Fruit fly (Drosophila melanogaster): Measurements from ENCODE around the gene brk.
A peak's percentile ranks its signal among the peaks of the same experiment; 100 is the strongest.

Gene brk

DNA sequence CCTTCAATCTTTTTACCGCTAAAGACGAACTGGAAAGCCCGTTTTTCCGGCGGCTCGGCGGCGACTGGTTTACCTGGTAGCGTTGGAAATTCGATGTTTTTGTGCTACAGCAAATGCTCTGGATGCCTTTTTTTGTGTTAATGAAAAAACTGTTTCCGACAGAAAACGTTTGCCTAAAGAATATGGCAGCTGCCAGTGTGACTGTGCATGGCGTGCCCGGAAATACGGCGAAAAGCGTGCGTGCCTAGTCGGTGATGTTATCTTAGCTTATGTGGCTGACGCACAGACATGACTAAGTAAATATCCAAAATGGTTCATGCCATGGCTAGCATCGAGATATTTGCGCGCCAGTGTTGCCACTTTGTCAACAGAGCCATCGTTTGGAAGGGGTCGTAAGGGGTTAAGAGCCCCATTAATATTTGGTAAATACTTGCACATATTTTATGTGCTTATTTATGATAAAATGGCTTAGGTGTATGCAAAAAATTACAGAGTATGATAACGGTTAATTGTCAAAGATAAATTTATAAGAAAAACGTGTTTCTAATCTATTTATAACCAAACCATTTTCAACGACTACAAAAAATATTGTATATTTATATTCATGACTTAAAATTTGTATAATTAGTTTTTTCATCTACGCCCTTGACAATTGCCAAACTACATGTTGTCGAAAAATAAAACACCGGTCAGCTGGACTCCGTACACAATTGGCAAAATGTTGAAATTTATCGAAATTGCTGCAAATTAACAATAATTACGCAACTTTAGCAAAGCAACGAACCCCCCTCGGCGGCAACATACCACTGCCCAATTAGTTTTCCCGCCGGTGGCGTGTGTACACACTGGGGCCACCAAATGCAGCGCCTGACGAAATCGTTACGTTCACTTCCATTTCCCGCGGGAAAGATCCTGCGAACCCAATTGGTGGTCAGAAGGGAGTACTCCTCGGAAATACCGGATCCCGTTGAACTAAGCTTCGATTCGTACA lies 21.4 kb upstream of the brk start, which contains the start of gene CG2059 (continued):
- no peak for TF ChIP-seq CG13123 (GFP tag; optimal IDR thresholded peaks at IDR 0.05)
- TF ChIP-seq stwl (tag; optimal IDR thresholded peaks at IDR 0.05): peak; percentile 49
- TF ChIP-seq disco-r (GFP tag; optimal IDR thresholded peaks at IDR 0.05): no peak
- peak; percentile 11; the same call in 1 of the 2 replicates for TF ChIP-seq tna (GFP tag; IDR thresholded peaks at IDR 0.05; ENCODE audit: partially characterized antibody)
- TF ChIP-seq Asciz (GFP tag; optimal IDR thresholded peaks at IDR 0.05): no peak
- peak; percentile 27 for TF ChIP-seq Mes4 (GFP tag; optimal IDR thresholded peaks at IDR 0.05)
- peak; percentile 63 for TF ChIP-seq Xbp1 (GFP tag; optimal IDR thresholded peaks at IDR 0.05)
- TF ChIP-seq CG2116 (GFP tag; optimal IDR thresholded peaks at IDR 0.05): peak; percentile 64
- no peak for TF ChIP-seq CG8281 (tag; optimal IDR thresholded peaks at IDR 0.05)
- TF ChIP-seq ase (GFP tag; IDR thresholded peaks at IDR 0.05): peak; percentile 53; the same call in 1 of the 3 replicates
- TF ChIP-seq zf30C (GFP tag; optimal IDR thresholded peaks at IDR 0.05): no peak
- TF ChIP-seq Lim3 (GFP tag; IDR thresholded peaks at IDR 0.05): no peak
- TF ChIP-seq gcm (GFP tag; optimal IDR thresholded peaks at IDR 0.05): no peak
- 0 out of 4 replicates have a peak, but pooled peaks have one; percentile 42 for TF ChIP-seq chinmo (GFP tag; IDR thresholded peaks at IDR 0.05; ENCODE audit: partially characterized antibody)
- TF ChIP-seq CG1647 (GFP tag; optimal IDR thresholded peaks at IDR 0.05): peak; percentile 16
- TF ChIP-seq tup (GFP tag; optimal IDR thresholded peaks at IDR 0.05): no peak
- TF ChIP-seq HLHmδ (GFP tag; optimal IDR thresholded peaks at IDR 0.05): peak; percentile 23
- TF ChIP-seq ara (GFP tag; IDR thresholded peaks at IDR 0.05): no peak
- peak; percentile 34 for TF ChIP-seq CG10543 (GFP tag; optimal IDR thresholded peaks at IDR 0.05)
- TF ChIP-seq CG18011 (GFP tag; optimal IDR thresholded peaks at IDR 0.05): no peak
- TF ChIP-seq ewg (GFP tag; optimal IDR thresholded peaks at IDR 0.05): peak; percentile 54
- peak; percentile 75 for TF ChIP-seq slbo (GFP tag; IDR thresholded peaks at IDR 0.05)
- no peak for TF ChIP-seq H15 (GFP tag; IDR thresholded peaks at IDR 0.05)
- TF ChIP-seq ranshi (GFP tag; IDR thresholded peaks at IDR 0.05): peak; percentile 22; the same call in 1 of the 2 replicates
- TF ChIP-seq Deaf1 (tag; optimal IDR thresholded peaks at IDR 0.05): no peak
- TF ChIP-seq Tbp (GFP tag; optimal IDR thresholded peaks at IDR 0.05): no peak
- 0 out of 3 replicates have a peak, but pooled peaks have one; percentile 36 for TF ChIP-seq CG7963 (GFP tag; IDR thresholded peaks at IDR 0.05; ENCODE audit: partially characterized antibody)
- TF ChIP-seq eve (GFP tag; optimal IDR thresholded peaks at IDR 0.05): no peak
- peak; percentile 21 for TF ChIP-seq CG18599 (GFP tag; optimal IDR thresholded peaks at IDR 0.05)
- peak; percentile 23 for TF ChIP-seq Chrac-16 (GFP tag; optimal IDR thresholded peaks at IDR 0.05)
- peak; percentile 52; the same call in 1 of the 2 replicates for TF ChIP-seq CG32532 (GFP tag; IDR thresholded peaks at IDR 0.05)
- TF ChIP-seq CG17912 (GFP tag; optimal IDR thresholded peaks at IDR 0.05): peak; percentile 63
- TF ChIP-seq CG16779 (GFP tag; IDR thresholded peaks at IDR 0.05): no peak
- TF ChIP-seq CG10565 (GFP tag; optimal IDR thresholded peaks at IDR 0.05): no peak
- TF ChIP-seq E2f2 (GFP tag; IDR thresholded peaks at IDR 0.05): no peak; the same call in none of the 2 replicates
- TF ChIP-seq CG7786 (GFP tag; optimal IDR thresholded peaks at IDR 0.05): peak; percentile 36
- TF ChIP-seq CG10209 (GFP tag; optimal IDR thresholded peaks at IDR 0.05): peak; percentile 46
- TF ChIP-seq CG14441 (GFP tag; IDR thresholded peaks at IDR 0.05): peak; percentile 47
- TF ChIP-seq gem (tag; optimal IDR thresholded peaks at IDR 0.05): peak; percentile 67
- no peak for TF ChIP-seq CG6683 (GFP tag; optimal IDR thresholded peaks at IDR 0.05)
- TF ChIP-seq lmd (GFP tag; IDR thresholded peaks at IDR 0.05): peak; percentile 48; the same call in 1 of the 2 replicates
- no peak for TF ChIP-seq dmrt11E (tag; optimal IDR thresholded peaks at IDR 0.05)
- TF ChIP-seq maf-S (GFP tag; optimal IDR thresholded peaks at IDR 0.05): peak; percentile 53
- peak; percentile 75 for TF ChIP-seq sob (GFP tag; IDR thresholded peaks at IDR 0.05)
- peak; percentile 95 for TF ChIP-seq MESR4 (GFP tag; optimal IDR thresholded peaks at IDR 0.05)
- peak; percentile 99 for TF ChIP-seq pzg (GFP tag; optimal IDR thresholded peaks at IDR 0.05)
- TF ChIP-seq TFAM (GFP tag; optimal IDR thresholded peaks at IDR 0.05): no peak
